Worm (Caenorhabditis elegans) whole organism, mixed stage, embryonic: ENCODE results near the gene algn-13.

Experiments used
- bed-3 ChIP-seq: fragments of 200-800 bp; sonication (Bioruptor generic); optimal IDR thresholded peaks from 3 replicates; lab custom pipeline; 2018; ENCODE audit warnings: mild to moderate bottlenecking, missing genetic modification characterization, moderate library complexity, missing compliant biosample characterization
- blmp-1 ChIP-seq: fragments of 150-350 bp; optimal IDR thresholded peaks from 2 replicates; lab custom pipeline; 2014; ENCODE audit warnings: missing biosample characterization, missing genetic modification characterization
- ceh-39 ChIP-seq: fragments of 150-350 bp; optimal IDR thresholded peaks from 2 replicates; lab custom pipeline; 2014; ENCODE audit warnings: missing biosample characterization, missing genetic modification characterization
- ceh-43 ChIP-seq: fragments of 200-800 bp; sonication (Bioruptor generic); optimal IDR thresholded peaks from 2 replicates; lab custom pipeline; 2018; ENCODE audit warnings: mild to moderate bottlenecking, missing genetic modification characterization, moderate library complexity, missing compliant biosample characterization
- ces-1 ChIP-seq: fragments of 150-350 bp; optimal IDR thresholded peaks from 2 replicates; lab custom pipeline; 2014; ENCODE audit warnings: missing biosample characterization, missing genetic modification reagents, missing genetic modification characterization
- cnd-1 ChIP-seq: fragments of 200-800 bp; sonication (Bioruptor generic); optimal IDR thresholded peaks from 2 replicates; lab custom pipeline; 2018; ENCODE audit warnings: mild to moderate bottlenecking, missing genetic modification characterization, missing compliant biosample characterization
- drap-1 ChIP-seq: fragments of 200-800 bp; sonication (Bioruptor generic); optimal IDR thresholded peaks from 3 replicates; lab custom pipeline; 2018; ENCODE audit warnings: mild to moderate bottlenecking, missing genetic modification characterization, missing compliant biosample characterization
- elt-1 ChIP-seq: sonication (generic microtip); optimal IDR thresholded peaks from 2 replicates; lab custom pipeline; 2017; ENCODE audit warnings: missing genetic modification characterization, mild to moderate bottlenecking, missing compliant biosample characterization, antibody characterized with exemption, moderate library complexity, borderline replicate concordance; ENCODE audit not compliant: insufficient read depth
- flh-1 ChIP-seq: fragments of 200-800 bp; sonication (Bioruptor generic); optimal IDR thresholded peaks from 2 replicates; lab custom pipeline; 2018; ENCODE audit warnings: mild to moderate bottlenecking, missing genetic modification characterization, moderate library complexity, missing compliant biosample characterization
- ham-2 ChIP-seq: fragments of 200-800 bp; sonication (Bioruptor generic); optimal IDR thresholded peaks from 2 replicates; lab custom pipeline; 2018; ENCODE audit warnings: mild to moderate bottlenecking, missing genetic modification characterization, missing compliant biosample characterization
- hlh-1 ChIP-seq: fragments of 150-350 bp; optimal IDR thresholded peaks from 2 replicates; lab custom pipeline; 2014; ENCODE audit warnings: missing biosample characterization, missing genetic modification reagents, missing genetic modification characterization
- lin-13 ChIP-seq: fragments of 150-350 bp; optimal IDR thresholded peaks from 2 replicates; lab custom pipeline; 2014; ENCODE audit warnings: missing biosample characterization, missing genetic modification characterization
- lin-32 ChIP-seq: fragments of 200-800 bp; sonication (Bioruptor generic); optimal IDR thresholded peaks from 2 replicates; lab custom pipeline; 2018; ENCODE audit warnings: mild to moderate bottlenecking, missing genetic modification characterization, missing compliant biosample characterization
- lsy-2 ChIP-seq: fragments of 150-350 bp; optimal IDR thresholded peaks from 2 replicates; lab custom pipeline; 2014; ENCODE audit warnings: missing biosample characterization, missing genetic modification characterization
- mab-5 ChIP-seq: fragments of 150-350 bp; optimal IDR thresholded peaks from 2 replicates; lab custom pipeline; 2014; ENCODE audit warnings: missing biosample characterization, missing genetic modification characterization
- mep-1 ChIP-seq: fragments of 150-350 bp; optimal IDR thresholded peaks from 2 replicates; lab custom pipeline; 2017; ENCODE audit warnings: missing biosample characterization, missing genetic modification reagents, missing genetic modification characterization, inconsistent platforms
- mls-2 ChIP-seq: sonication (generic microtip); optimal IDR thresholded peaks from 2 replicates; lab custom pipeline; 2016; ENCODE audit warnings: mild to moderate bottlenecking, missing genetic modification characterization, moderate library complexity, missing compliant biosample characterization
- nhr-2 ChIP-seq: fragments of 150-350 bp; optimal IDR thresholded peaks from 2 replicates; lab custom pipeline; 2014; ENCODE audit warnings: missing biosample characterization, missing genetic modification characterization
- nhr-28 ChIP-seq: fragments of 150-350 bp; optimal IDR thresholded peaks from 2 replicates; lab custom pipeline; 2014; ENCODE audit warnings: missing biosample characterization, missing genetic modification characterization
- pha-4 ChIP-seq: fragments of 150-350 bp; optimal IDR thresholded peaks from 2 replicates; lab custom pipeline; 2018; ENCODE audit warnings: missing biosample characterization, missing genetic modification reagents, missing genetic modification characterization
- sem-2 ChIP-seq: fragments of 200-800 bp; sonication (Bioruptor generic); optimal IDR thresholded peaks from 2 replicates; lab custom pipeline; 2018; ENCODE audit warnings: mild to moderate bottlenecking, missing genetic modification characterization, missing compliant biosample characterization
- snpc-4 ChIP-seq: fragments of 150-350 bp; optimal IDR thresholded peaks from 2 replicates; lab custom pipeline; 2014; ENCODE audit warnings: missing biosample characterization, missing genetic modification characterization
- unc-120 ChIP-seq: sonication (generic microtip); optimal IDR thresholded peaks from 2 replicates; lab custom pipeline; 2017; ENCODE audit warnings: missing genetic modification characterization, missing compliant biosample characterization; ENCODE audit not compliant: poor library complexity, severe bottlenecking
- unc-39 ChIP-seq: fragments of 150-350 bp; optimal IDR thresholded peaks from 2 replicates; lab custom pipeline; 2014; ENCODE audit warnings: missing biosample characterization, missing genetic modification characterization
- unc-62 ChIP-seq: fragments of 150-350 bp; optimal IDR thresholded peaks from 2 replicates; lab custom pipeline; 2014; ENCODE audit warnings: missing biosample characterization, missing genetic modification reagents, missing genetic modification characterization
- zip-8 ChIP-seq: fragments of 150-350 bp; optimal IDR thresholded peaks from 2 replicates; lab custom pipeline; 2014; ENCODE audit warnings: missing biosample characterization, missing genetic modification characterization
- ztf-11 ChIP-seq: fragments of 150-350 bp; optimal IDR thresholded peaks from 2 replicates; lab custom pipeline; 2014; ENCODE audit warnings: missing biosample characterization, missing genetic modification characterization

The algn-13 gene

DNA sequence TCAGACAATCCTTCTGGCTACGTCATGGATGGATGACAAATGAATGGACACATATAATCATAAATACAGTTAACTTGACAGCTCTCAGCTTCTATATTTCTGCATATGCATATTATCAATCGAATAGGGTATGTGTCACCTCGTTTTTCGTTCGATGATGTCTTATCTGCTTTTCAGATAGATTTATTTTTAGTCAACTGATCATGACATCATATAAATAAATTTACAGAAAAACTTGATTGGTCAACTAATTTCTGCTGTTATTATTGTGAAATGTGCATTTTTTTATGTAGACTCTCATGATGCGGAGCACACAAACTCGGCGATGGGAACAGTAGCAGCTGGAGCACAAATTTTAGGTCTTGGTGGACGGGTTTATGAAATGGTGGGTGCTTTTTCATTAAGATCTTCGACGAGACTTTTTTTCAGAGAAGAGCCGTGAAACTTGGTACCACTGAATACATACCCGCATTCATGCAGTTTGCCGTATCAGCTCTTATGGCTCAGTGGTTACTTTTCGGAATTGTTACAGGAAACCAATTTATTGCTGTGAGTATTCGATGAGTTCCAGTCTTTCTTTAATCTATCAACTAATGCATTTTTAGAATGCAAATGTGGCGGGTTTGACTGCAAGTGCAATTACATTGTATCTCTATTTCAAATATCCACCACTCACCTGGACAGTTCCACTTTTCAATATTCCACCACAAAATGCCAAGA lies 6.2 kb downstream of the algn-13 start:
- TF ChIP-seq unc-120 (tag; lab: Kevin White, UChicago) = no peak
- no peak for TF ChIP-seq nhr-28 (tag; lab: Kevin White, UChicago)
- no peak for TF ChIP-seq snpc-4 (tag; lab: Kevin White, UChicago)
- no peak for TF ChIP-seq lsy-2 (tag; lab: Kevin White, UChicago)
- no peak for TF ChIP-seq hlh-1 (tag; lab: Kevin White, UChicago)
- TF ChIP-seq lin-32 (GFP tag; lab: Kevin White, UChicago) = no peak
- no peak for TF ChIP-seq mls-2
- TF ChIP-seq mab-5 = no peak
- TF ChIP-seq lin-13 (tag; lab: Kevin White, UChicago) = no peak
- TF ChIP-seq zip-8 (tag; lab: Kevin White, UChicago) = no peak
- TF ChIP-seq drap-1 (GFP tag; lab: Kevin White, UChicago) = no peak
- no peak for TF ChIP-seq ceh-39
- TF ChIP-seq ztf-11 (tag; lab: Kevin White, UChicago) = no peak
- no peak for TF ChIP-seq blmp-1 (tag; lab: Kevin White, UChicago)
- TF ChIP-seq cnd-1 (tag; lab: Kevin White, UChicago) = no peak
- TF ChIP-seq nhr-2 = no peak
- no peak for TF ChIP-seq bed-3 (GFP tag; lab: Kevin White, UChicago)
- no peak for TF ChIP-seq elt-1 (tag; lab: Kevin White, UChicago)

DNA sequence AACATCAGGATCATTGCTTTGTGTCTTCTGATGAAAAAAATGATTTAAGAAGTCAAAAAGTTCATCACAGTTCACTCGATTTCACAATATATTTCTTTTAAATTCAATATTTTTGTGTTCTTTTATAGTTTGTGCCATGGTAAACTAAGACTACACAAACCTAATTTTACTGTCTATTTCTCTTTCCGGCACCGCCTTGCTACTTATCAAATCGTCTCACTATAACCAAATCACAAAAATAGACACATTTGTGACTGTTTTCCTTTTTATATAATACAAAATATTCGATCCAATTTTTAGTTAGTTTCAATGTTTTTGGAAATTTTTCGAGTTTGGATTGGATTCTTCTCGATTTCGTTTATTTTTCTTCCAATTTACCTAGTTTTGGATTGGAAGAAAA lies 7.7 kb downstream of the algn-13 start, which contains the start of gene swt-6:
Gene swt-6 (plus strand): TSS at position 301 of the 400 bp plus-strand sequence.
- TF ChIP-seq mep-1 (tag; lab: Kevin White, UChicago) (no peak), nhr-28 (tag; lab: Kevin White, UChicago) (no peak)
- TF ChIP-seq, all 35 proteins: peak for 0

DNA sequence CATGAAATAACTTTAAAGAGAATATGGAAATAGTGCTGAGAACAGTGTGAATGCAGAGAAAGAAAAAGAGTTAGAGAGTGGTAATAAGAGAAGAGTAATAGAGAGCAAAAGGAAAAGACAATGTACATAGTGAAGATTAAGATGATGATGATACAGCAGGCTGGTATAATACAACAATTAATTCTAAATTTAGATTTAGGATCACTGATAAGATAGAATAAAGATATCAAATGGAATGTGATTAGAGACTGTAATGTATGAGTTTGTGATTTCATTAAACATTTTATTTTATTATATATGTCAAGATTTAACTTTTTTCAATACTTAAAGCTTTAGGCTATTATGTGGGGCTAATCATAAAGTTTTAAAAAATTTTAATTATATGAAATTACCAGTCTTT lies 8.6 kb downstream of the algn-13 start, which contains the start of gene R10D12.8:
Gene R10D12.8 (minus strand): TSS at position 101 of the 400 bp plus-strand sequence.
- no peak for TF ChIP-seq flh-1 (GFP tag; lab: Kevin White, UChicago)
- TF ChIP-seq elt-1 (tag; lab: Kevin White, UChicago) = peak; percentile 78
- no peak for TF ChIP-seq ceh-43 (GFP tag; lab: Kevin White, UChicago)
- no peak for TF ChIP-seq mab-5
- no peak for TF ChIP-seq ceh-39

ce11 chrV:13949752-13950151 lies 12.0 kb downstream of the algn-13 start, which contains the start of gene R10D12.7:
Gene R10D12.7, plus strand, starts transcription at chrV:13950052.
- no peak for TF ChIP-seq ham-2
- no peak for TF ChIP-seq nhr-28 (tag; lab: Kevin White, UChicago)
- no peak for TF ChIP-seq pha-4 (tag; lab: Kevin White, UChicago)
- TF ChIP-seq ceh-43 (GFP tag; lab: Kevin White, UChicago) = no peak
- no peak for TF ChIP-seq blmp-1 (tag; lab: Kevin White, UChicago)
- TF ChIP-seq elt-1 (tag; lab: Kevin White, UChicago) = no peak
- TF ChIP-seq unc-62 (GFP tag; lab: Kevin White, UChicago) = no peak

- TF ChIP-seq unc-39 = no peak
- TF ChIP-seq hlh-1 (tag; lab: Kevin White, UChicago) = no peak
- TF ChIP-seq, all 35 proteins: peak for 0
These were observed 12.8 kb downstream of the algn-13 start, which contains the start of gene R10D12.6 for ce11 chrV:13949010-13949409. Gene R10D12.6, plus strand, starts transcription at chrV:13949310.

ce11 chrV:13946385-13947019 lies 15.3 kb downstream of the algn-13 start, which contains the start of the genes srx-10 and clec-226:
Gene srx-10, minus strand, starts transcription at chrV:13946485.
Gene clec-226, plus strand, starts transcription at chrV:13946969.
- TF ChIP-seq cnd-1 (tag; lab: Kevin White, UChicago) (no peak), unc-62 (GFP tag; lab: Kevin White, UChicago) (no peak), ces-1 (GFP tag; lab: Kevin White, UChicago) (no peak), lin-13 (tag; lab: Kevin White, UChicago) (no peak), lin-32 (GFP tag; lab: Kevin White, UChicago) (no peak), sem-2 (GFP tag; lab: Kevin White, UChicago) (no peak)
